Fruit fly (Drosophila melanogaster) whole organism, embryonic: ENCODE results near the gene CG32812.

Source experiments
- Adf1 ChIP-seq: fragments of 200-800 bp; sonication (Bioruptor generic); IDR thresholded peaks from 2 replicates; pipeline ENCODE4 v1.3.6; 2022; ENCODE audit warnings: missing biosample characterization, missing genetic modification characterization
- Atf6 ChIP-seq: fragments of 200-800 bp; sonication (Bioruptor generic); IDR thresholded peaks from 2 replicates; pipeline ENCODE4 v1.3.6; 2022; ENCODE audit warnings: missing biosample characterization, missing genetic modification characterization
- B-H2 ChIP-seq: fragments of 200-800 bp; sonication (Bioruptor generic); optimal IDR thresholded peaks from 2 replicates; lab custom pipeline; 2018; ENCODE audit warnings: missing biosample characterization, mild to moderate bottlenecking, missing genetic modification characterization
- Blimp-1 ChIP-seq: fragments of 200-800 bp; sonication (Bioruptor generic); optimal IDR thresholded peaks from 3 replicates; lab custom pipeline; 2018; ENCODE audit warnings: missing biosample characterization, missing genetic modification characterization, mild to moderate bottlenecking, moderate library complexity, missing genetic modification reagents
- BtbVII ChIP-seq: fragments of 200-800 bp; sonication (Bioruptor generic); optimal IDR thresholded peaks from 3 replicates; lab custom pipeline; 2017; ENCODE audit warnings: missing biosample characterization, mild to moderate bottlenecking, missing genetic modification characterization
- CG10431 ChIP-seq: fragments of 200-800 bp; sonication (Bioruptor generic); optimal IDR thresholded peaks from 3 replicates; lab custom pipeline; 2018; ENCODE audit warnings: missing biosample characterization, mild to moderate bottlenecking, missing genetic modification characterization
- CG10959 ChIP-seq: fragments of 200-800 bp; sonication (Bioruptor generic); IDR thresholded peaks from 2 replicates; pipeline ENCODE4 v1.3.6; 2022; ENCODE audit warnings: missing biosample characterization, missing genetic modification characterization
- CG11560 ChIP-seq: fragments of 200-800 bp; sonication (Bioruptor generic); IDR thresholded peaks from 3 replicates; pipeline ENCODE4 v1.3.6; 2022; ENCODE audit warnings: missing biosample characterization, missing genetic modification characterization
- CG11696 ChIP-seq: fragments of 200-800 bp; sonication (Bioruptor generic); IDR thresholded peaks from 2 replicates; pipeline ENCODE4 v1.3.6; 2022; ENCODE audit warnings: missing biosample characterization, missing genetic modification characterization
- CG12299 ChIP-seq: fragments of 200-800 bp; sonication (Bioruptor generic); optimal IDR thresholded peaks from 2 replicates; lab custom pipeline; 2018; ENCODE audit warnings: missing biosample characterization, mild to moderate bottlenecking, missing genetic modification characterization
- CG12769 ChIP-seq: fragments of 200-800 bp; sonication (Bioruptor generic); optimal IDR thresholded peaks from 2 replicates; lab custom pipeline; 2019; ENCODE audit warnings: missing biosample characterization, mild to moderate bottlenecking, missing genetic modification characterization, moderate library complexity
- CG15269 ChIP-seq: fragments of 200-800 bp; sonication (Bioruptor generic); optimal IDR thresholded peaks from 2 replicates; lab custom pipeline; 2018; ENCODE audit warnings: missing biosample characterization, mild to moderate bottlenecking, missing genetic modification characterization, moderate library complexity
- CG16813 ChIP-seq: fragments of 200-800 bp; sonication (Bioruptor generic); IDR thresholded peaks from 3 replicates; pipeline ENCODE4 v1.3.6; 2022; ENCODE audit warnings: missing biosample characterization, missing genetic modification characterization; ENCODE audit not compliant: partially characterized antibody
- CG17829 ChIP-seq: fragments of 200-800 bp; optimal IDR thresholded peaks from 2 replicates; lab custom pipeline; 2019; ENCODE audit warnings: missing biosample characterization, mild to moderate bottlenecking, missing genetic modification characterization, moderate library complexity
- CG18262 ChIP-seq: fragments of 200-800 bp; optimal IDR thresholded peaks from 3 replicates; lab custom pipeline; 2019; ENCODE audit warnings: missing biosample characterization, mild to moderate bottlenecking, missing genetic modification characterization, moderate library complexity
- CG1832 ChIP-seq: fragments of 200-800 bp; sonication (Bioruptor generic); optimal IDR thresholded peaks from 2 replicates; lab custom pipeline; 2017; ENCODE audit warnings: missing biosample characterization, mild to moderate bottlenecking, missing genetic modification characterization, inconsistent platforms
- CG18764 ChIP-seq: fragments of 200-800 bp; sonication (Bioruptor generic); optimal IDR thresholded peaks from 3 replicates; lab custom pipeline; 2016; ENCODE audit warnings: missing biosample characterization, missing genetic modification characterization
- CG2199 ChIP-seq: fragments of 200-800 bp; sonication (Bioruptor generic); IDR thresholded peaks from 3 replicates; pipeline ENCODE4 v1.3.6; 2022; ENCODE audit warnings: missing biosample characterization, missing genetic modification characterization
- CG2712 ChIP-seq: fragments of 200-800 bp; optimal IDR thresholded peaks from 3 replicates; lab custom pipeline; 2019; ENCODE audit warnings: missing biosample characterization, mild to moderate bottlenecking, missing genetic modification characterization, moderate library complexity
- CG31365 ChIP-seq: fragments of 200-800 bp; sonication (Bioruptor generic); optimal IDR thresholded peaks from 2 replicates; lab custom pipeline; 2018; ENCODE audit warnings: missing biosample characterization, mild to moderate bottlenecking, missing genetic modification characterization
- CG3847 ChIP-seq: fragments of 200-800 bp; sonication (Bioruptor generic); IDR thresholded peaks from 2 replicates; pipeline ENCODE4 v1.3.6; 2022; ENCODE audit warnings: missing biosample characterization, missing genetic modification characterization
- CG42726 ChIP-seq: fragments of 200-800 bp; sonication (Bioruptor generic); IDR thresholded peaks from 2 replicates; pipeline ENCODE4 v1.3.6; 2022; ENCODE audit warnings: missing biosample characterization, missing genetic modification characterization; ENCODE audit not compliant: partially characterized antibody
- CG4707 ChIP-seq: fragments of 200-800 bp; sonication (Bioruptor generic); optimal IDR thresholded peaks from 2 replicates; lab custom pipeline; 2018; ENCODE audit warnings: missing biosample characterization, mild to moderate bottlenecking, missing genetic modification characterization, moderate library complexity
- CG6683 ChIP-seq: fragments of 200-800 bp; sonication (Bioruptor generic); optimal IDR thresholded peaks from 2 replicates; lab custom pipeline; 2017; ENCODE audit warnings: missing biosample characterization, mild to moderate bottlenecking, missing genetic modification characterization, missing genetic modification reagents
- CG7987 ChIP-seq: fragments of 200-800 bp; sonication (Bioruptor generic); optimal IDR thresholded peaks from 2 replicates; lab custom pipeline; 2018; ENCODE audit warnings: missing biosample characterization, mild to moderate bottlenecking, missing genetic modification characterization, moderate library complexity
- CG8089 ChIP-seq: fragments of 200-800 bp; sonication (Bioruptor generic); optimal IDR thresholded peaks from 3 replicates; lab custom pipeline; 2016; ENCODE audit warnings: missing biosample characterization, missing genetic modification characterization
- Dll ChIP-seq: fragments of 200-800 bp; sonication (Bioruptor generic); IDR thresholded peaks from 4 replicates; pipeline ENCODE4 v1.3.6; 2022; ENCODE audit warnings: missing biosample characterization, missing genetic modification characterization; ENCODE audit not compliant: partially characterized antibody
- Drgx ChIP-seq: fragments of 200-800 bp; sonication (Bioruptor generic); IDR thresholded peaks from 2 replicates; pipeline ENCODE4 v1.3.6; 2022; ENCODE audit warnings: missing biosample characterization, missing genetic modification characterization
- H15 ChIP-seq: fragments of 200-800 bp; sonication (Bioruptor generic); IDR thresholded peaks from 3 replicates; pipeline ENCODE4 v1.3.6; 2022; ENCODE audit warnings: missing biosample characterization, missing genetic modification characterization
- Hand ChIP-seq: fragments of 200-800 bp; sonication (Bioruptor generic); optimal IDR thresholded peaks from 2 replicates; lab custom pipeline; 2017; ENCODE audit warnings: mild to moderate bottlenecking, missing biosample characterization, missing genetic modification reagents, missing genetic modification characterization
- Hr3 ChIP-seq: fragments of 200-800 bp; sonication (Bioruptor generic); optimal IDR thresholded peaks from 3 replicates; lab custom pipeline; 2016; ENCODE audit warnings: missing biosample characterization, missing genetic modification characterization
- MTF-1 ChIP-seq: fragments of 200-800 bp; sonication (Bioruptor generic); optimal IDR thresholded peaks from 2 replicates; lab custom pipeline; 2018; ENCODE audit warnings: missing biosample characterization, mild to moderate bottlenecking, missing genetic modification characterization, borderline replicate concordance
- Max ChIP-seq: fragments of 200-800 bp; sonication (Bioruptor generic); optimal IDR thresholded peaks from 2 replicates; lab custom pipeline; 2016; ENCODE audit warnings: missing biosample characterization, mild to moderate bottlenecking, missing genetic modification characterization
- Rfx ChIP-seq: fragments of 200-800 bp; sonication (Bioruptor generic); IDR thresholded peaks from 2 replicates; pipeline ENCODE4 v1.3.6; 2022; ENCODE audit warnings: missing biosample characterization, missing genetic modification characterization
- al ChIP-seq: fragments of 200-800 bp; sonication (Bioruptor generic); IDR thresholded peaks from 2 replicates; pipeline ENCODE4 v1.3.6; 2022; ENCODE audit warnings: missing biosample characterization, missing genetic modification characterization
- chn ChIP-seq: fragments of 200-800 bp; sonication (Bioruptor generic); optimal IDR thresholded peaks from 2 replicates; lab custom pipeline; 2016; ENCODE audit warnings: missing biosample characterization, missing genetic modification characterization
- fru ChIP-seq: fragments of >200 bp; optimal IDR thresholded peaks from 2 replicates; lab custom pipeline; 2017
- gcm2 ChIP-seq: fragments of 200-800 bp; sonication (Bioruptor generic); optimal IDR thresholded peaks from 2 replicates; lab custom pipeline; 2016; ENCODE audit warnings: missing biosample characterization, missing genetic modification characterization
- lilli ChIP-seq: fragments of 200-800 bp; sonication (Bioruptor generic); optimal IDR thresholded peaks from 3 replicates; lab custom pipeline; 2016; ENCODE audit warnings: missing biosample characterization, missing genetic modification characterization
- nau ChIP-seq: fragments of 200-800 bp; sonication (Bioruptor generic); optimal IDR thresholded peaks from 3 replicates; lab custom pipeline; 2017; ENCODE audit warnings: missing biosample characterization, mild to moderate bottlenecking, missing genetic modification characterization, missing genetic modification reagents
- pfk ChIP-seq: fragments of 200-800 bp; sonication (Bioruptor generic); optimal IDR thresholded peaks from 2 replicates; lab custom pipeline; 2018; ENCODE audit warnings: missing biosample characterization, mild to moderate bottlenecking, missing genetic modification characterization, moderate library complexity
- rib ChIP-seq: fragments of 200-800 bp; sonication (Bioruptor generic); IDR thresholded peaks from 2 replicates; pipeline ENCODE4 v1.3.6; 2022; ENCODE audit warnings: missing biosample characterization, missing genetic modification characterization
- run ChIP-seq: fragments of 200-800 bp; sonication (Bioruptor generic); optimal IDR thresholded peaks from 3 replicates; lab custom pipeline; 2018; ENCODE audit warnings: missing biosample characterization, mild to moderate bottlenecking, missing genetic modification characterization
- sd ChIP-seq: fragments of 200-800 bp; sonication (Bioruptor generic); optimal IDR thresholded peaks from 3 replicates; lab custom pipeline; 2018; ENCODE audit warnings: missing biosample characterization, mild to moderate bottlenecking, missing genetic modification characterization, moderate library complexity
- sim ChIP-seq: fragments of 200-800 bp; sonication (Bioruptor generic); IDR thresholded peaks from 2 replicates; pipeline ENCODE4 v1.3.6; 2022; ENCODE audit warnings: missing biosample characterization, missing genetic modification characterization
- sna ChIP-seq: fragments of 200-800 bp; sonication (Bioruptor generic); IDR thresholded peaks from 2 replicates; pipeline ENCODE4 v1.3.6; 2022; ENCODE audit warnings: missing biosample characterization, missing genetic modification characterization; ENCODE audit not compliant: partially characterized antibody
- tx ChIP-seq: fragments of 200-800 bp; sonication (Bioruptor generic); optimal IDR thresholded peaks from 2 replicates; lab custom pipeline; 2016; ENCODE audit warnings: missing biosample characterization, missing genetic modification characterization
- unc-4 ChIP-seq: fragments of 200-800 bp; sonication (Bioruptor generic); IDR thresholded peaks from 2 replicates; pipeline ENCODE4 v1.3.6; 2022; ENCODE audit warnings: missing biosample characterization, missing genetic modification characterization; ENCODE audit not compliant: partially characterized antibody
- yki ChIP-seq: fragments of >200 bp; optimal IDR thresholded peaks from 3 replicates; lab custom pipeline; 2018

CG32812 gene

DNA sequence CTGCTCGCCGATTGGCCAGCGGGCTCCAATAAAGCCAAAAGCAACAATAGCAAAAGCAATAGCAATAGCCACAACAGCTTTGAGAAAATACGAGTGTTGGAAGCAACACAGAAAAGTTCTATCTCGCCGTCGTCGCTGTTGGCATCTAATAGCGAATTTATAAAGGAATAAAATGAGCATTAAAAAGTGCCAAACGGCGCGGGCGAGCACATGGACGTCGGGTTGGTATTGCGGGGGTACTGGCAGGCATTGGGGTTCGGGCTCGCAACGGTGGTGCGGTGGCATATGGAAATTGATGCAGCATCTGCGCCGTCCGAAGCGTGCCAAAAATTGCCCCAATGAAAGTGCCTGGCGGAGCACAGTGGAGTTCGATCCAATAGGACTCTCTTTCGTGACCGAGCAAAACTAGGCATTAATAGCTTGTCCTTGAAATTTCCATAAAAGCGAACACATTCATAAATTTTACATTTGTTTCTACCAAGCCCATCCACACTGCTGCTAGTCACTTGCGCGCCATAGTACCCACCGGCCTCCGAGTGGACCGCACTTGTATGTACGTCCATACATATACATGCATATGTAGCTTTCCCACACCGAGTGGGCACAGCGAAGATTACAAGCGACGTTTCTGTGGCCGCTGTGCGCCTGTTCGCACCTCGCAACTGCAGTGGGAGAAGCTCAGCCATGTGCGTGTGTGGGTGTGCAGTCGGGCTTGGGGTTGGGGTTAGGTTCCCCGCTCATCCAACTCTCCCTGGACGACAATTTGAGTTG lies 10.1 kb upstream of the CG32812 start (continued):
- peak; percentile 78 for TF ChIP-seq CG18764 (GFP tag; lab: Kevin White, UChicago)
- peak; percentile 73 for TF ChIP-seq sd (tag; lab: Kevin White, UChicago)
- peak; percentile 90 for TF ChIP-seq al
- no peak for TF ChIP-seq CG10431 (GFP tag; lab: Kevin White, UChicago)
- TF ChIP-seq gcm2 (GFP tag; lab: Kevin White, UChicago): peak; percentile 88
- peak; percentile 89 for TF ChIP-seq rib
- peak; percentile 78 for TF ChIP-seq MTF-1 (GFP tag; lab: Kevin White, UChicago)
- TF ChIP-seq CG7987 (GFP tag; lab: Kevin White, UChicago): peak; percentile 69
- peak; percentile 86 for TF ChIP-seq run
- peak; percentile 91; the same call in 2 of the 3 replicates for TF ChIP-seq CG2199 (GFP tag; lab: Robert Waterston, UW)
- peak; percentile 93 for TF ChIP-seq H15 (GFP tag; lab: Robert Waterston, UW)
- TF ChIP-seq Atf6: peak; percentile 95
- no peak for TF ChIP-seq CG16813 (GFP tag; lab: Robert Waterston, UW)
- TF ChIP-seq Blimp-1 (GFP tag; lab: Kevin White, UChicago): peak; percentile 71
- TF ChIP-seq CG42726 (GFP tag; lab: Robert Waterston, UW): no peak
- TF ChIP-seq sna: no peak
- TF ChIP-seq fru: no peak
- no peak for TF ChIP-seq Dll (GFP tag; lab: Robert Waterston, UW)
- peak; percentile 63 for TF ChIP-seq Adf1 (GFP tag; lab: Robert Waterston, UW)
- peak; percentile 78 for TF ChIP-seq Max
- no peak for TF ChIP-seq unc-4 (GFP tag; lab: Robert Waterston, UW)
- TF ChIP-seq BtbVII (GFP tag; lab: Kevin White, UChicago): peak; percentile 92
- no peak for TF ChIP-seq B-H2 (GFP tag; lab: Kevin White, UChicago)
- TF ChIP-seq CG31365 (tag; lab: Kevin White, UChicago): peak; percentile 77
- TF ChIP-seq CG4707 (GFP tag; lab: Kevin White, UChicago): peak; percentile 65
- TF ChIP-seq Drgx (GFP tag; lab: Robert Waterston, UW): peak; percentile 98
- peak; percentile 84 for TF ChIP-seq CG2712 (tag; lab: Kevin White, UChicago)
- TF ChIP-seq CG1832 (GFP tag; lab: Kevin White, UChicago): no peak
- TF ChIP-seq yki (lab: Kevin White, UChicago): no peak
- TF ChIP-seq sim: peak; percentile 83
- TF ChIP-seq CG8089 (GFP tag; lab: Kevin White, UChicago): peak; percentile 82
- TF ChIP-seq CG10959 (GFP tag; lab: Robert Waterston, UW): peak; percentile 62
- TF ChIP-seq pfk (GFP tag; lab: Kevin White, UChicago): no peak
- peak; percentile 90 for TF ChIP-seq nau (GFP tag; lab: Kevin White, UChicago)
- TF ChIP-seq CG12299 (tag; lab: Kevin White, UChicago): peak; percentile 76
- peak; percentile 93 for TF ChIP-seq CG15269 (tag; lab: Kevin White, UChicago)
- peak; percentile 86 for TF ChIP-seq Hand (GFP tag; lab: Kevin White, UChicago)
- peak; percentile 81 for TF ChIP-seq CG18262 (tag; lab: Kevin White, UChicago)
- TF ChIP-seq CG12769: peak; percentile 97
- peak; percentile 89 for TF ChIP-seq CG3847 (GFP tag; lab: Robert Waterston, UW)
- peak; percentile 83 for TF ChIP-seq chn (GFP tag; lab: Kevin White, UChicago)
- peak; percentile 85 for TF ChIP-seq tx (GFP tag; lab: Kevin White, UChicago)
- TF ChIP-seq Hr3 (GFP tag; lab: Kevin White, UChicago): peak; percentile 83
- TF ChIP-seq CG6683 (GFP tag; lab: Kevin White, UChicago): peak; percentile 85
- TF ChIP-seq lilli (GFP tag; lab: Kevin White, UChicago): peak; percentile 91
- peak; percentile 96 for TF ChIP-seq Rfx
- TF ChIP-seq CG11696 (GFP tag; lab: Robert Waterston, UW): peak; percentile 97
- peak; percentile 81 for TF ChIP-seq CG11560 (tag; lab: Robert Waterston, UW)
- peak; percentile 79 for TF ChIP-seq CG17829 (tag; lab: Kevin White, UChicago)
